Fruit fly (Drosophila melanogaster) whole organism, wandering third instar larva: ENCODE measurements around the gene CAHbeta.

Experiments used
- Vsx2 ChIP-seq: fragments of 200-300, 225-300 bp; sonication (Bioruptor generic); optimal IDR thresholded peaks from 2 replicates; lab custom pipeline; 2018; ENCODE audit warnings: missing biosample characterization, missing genetic modification characterization; ENCODE audit not compliant: partially characterized antibody
- br ChIP-seq: fragments of 200-800 bp; sonication (Bioruptor generic); optimal IDR thresholded peaks from 2 replicates; lab custom pipeline; 2016; ENCODE audit warnings: missing biosample characterization, missing genetic modification characterization
- dsf ChIP-seq: sonication (Bioruptor generic); optimal IDR thresholded peaks from 2 replicates; lab custom pipeline; 2016; ENCODE audit warnings: missing biosample characterization, missing genetic modification characterization, borderline replicate concordance
- pan ChIP-seq: fragments of >200 bp; optimal IDR thresholded peaks from 2 replicates; lab custom pipeline; 2017
- psq ChIP-seq: fragments of 200-800 bp; sonication (Bioruptor generic); optimal IDR thresholded peaks from 3 replicates; lab custom pipeline; 2017; ENCODE audit warnings: missing biosample characterization, mild to moderate bottlenecking, missing genetic modification characterization, moderate library complexity
- sv ChIP-seq: fragments of 200-800 bp; sonication (Bioruptor generic); optimal IDR thresholded peaks from 3 replicates; lab custom pipeline; 2016; ENCODE audit warnings: missing biosample characterization, missing genetic modification characterization
- usp ChIP-seq: fragments of >200 bp; optimal IDR thresholded peaks from 2 replicates; lab custom pipeline; 2017; ENCODE audit warnings: missing biosample characterization, missing genetic modification characterization
- woc ChIP-seq: sonication (Bioruptor generic); optimal IDR thresholded peaks from 2 replicates; lab custom pipeline; 2016; ENCODE audit warnings: missing biosample characterization, mild to moderate bottlenecking, missing genetic modification characterization

- no peak for TF ChIP-seq woc
- no peak for TF ChIP-seq br (GFP tag; lab: Kevin White, UChicago)
- TF ChIP-seq Vsx2 (GFP tag; lab: Kevin White, UChicago): no peak
- no peak for TF ChIP-seq usp (GFP tag; lab: Kevin White, UChicago)
- no peak for TF ChIP-seq psq
- no peak for TF ChIP-seq dsf (GFP tag; lab: Kevin White, UChicago)
- TF ChIP-seq pan (lab: Kevin White, UChicago): no peak
- no peak for TF ChIP-seq sv
Observed at dm6 chr3R:8981209-8981996, 743 bp downstream of the CAHbeta start.
